Worm (Caenorhabditis elegans) whole organism, early embryonic: ENCODE data around the gene srbc-37.

ENCODE experiments used
- B0310.2 ChIP-seq: sonication (generic microtip); optimal IDR thresholded peaks from 2 replicates; lab custom pipeline; 2016; ENCODE audit warnings: mild to moderate bottlenecking, missing genetic modification characterization, missing compliant biosample characterization
- F13C5.2 ChIP-seq: sonication (generic microtip); optimal IDR thresholded peaks from 2 replicates; lab custom pipeline; 2017; ENCODE audit warnings: mild to moderate bottlenecking, missing genetic modification characterization, inconsistent platforms, missing compliant biosample characterization
- aly-1 ChIP-seq: sonication (generic microtip); optimal IDR thresholded peaks from 2 replicates; lab custom pipeline; 2016; ENCODE audit warnings: missing genetic modification characterization, missing compliant biosample characterization
- ama-1 ChIP-seq: fragments of 150-350 bp; optimal IDR thresholded peaks from 2 replicates; lab custom pipeline; 2014
- ceh-13 ChIP-seq: fragments of 200-800 bp; sonication (Bioruptor generic); optimal IDR thresholded peaks from 2 replicates; lab custom pipeline; 2018; ENCODE audit warnings: mild to moderate bottlenecking, missing genetic modification characterization, missing compliant biosample characterization
- ceh-36 ChIP-seq: sonication (generic microtip); optimal IDR thresholded peaks from 2 replicates; lab custom pipeline; 2016; ENCODE audit warnings: missing genetic modification characterization, inconsistent platforms, missing compliant biosample characterization
- ets-7 ChIP-seq: sonication (generic microtip); optimal IDR thresholded peaks from 2 replicates; lab custom pipeline; 2016; ENCODE audit warnings: missing genotype, missing genetic modification characterization, missing compliant biosample characterization
- flt-1 ChIP-seq: fragments of 200-800 bp; sonication (Bioruptor generic); IDR thresholded peaks from 2 replicates; pipeline ENCODE4 v1.3.6; 2022; ENCODE audit warnings: missing genetic modification characterization, missing compliant biosample characterization
- hmbx-1 ChIP-seq: sonication (generic microtip); optimal IDR thresholded peaks from 2 replicates; lab custom pipeline; 2016; ENCODE audit warnings: mild to moderate bottlenecking, missing genetic modification characterization, missing compliant biosample characterization
- hmg-4 ChIP-seq: fragments of 200-800 bp; sonication (Bioruptor generic); optimal IDR thresholded peaks from 2 replicates; lab custom pipeline; 2018; ENCODE audit warnings: mild to moderate bottlenecking, missing genetic modification characterization, missing compliant biosample characterization
- hnd-1 ChIP-seq: sonication (generic microtip); optimal IDR thresholded peaks from 2 replicates; lab custom pipeline; 2016; ENCODE audit warnings: missing genetic modification characterization, missing compliant biosample characterization
- pes-1 ChIP-seq: fragments of 200-800 bp; sonication (Bioruptor generic); IDR thresholded peaks from 2 replicates; pipeline ENCODE4 v1.3.6; 2022; ENCODE audit warnings: missing genetic modification reagents, missing genetic modification characterization, missing compliant biosample characterization
- scrt-1 ChIP-seq: fragments of 200-800 bp; sonication (Bioruptor generic); IDR thresholded peaks from 2 replicates; pipeline ENCODE4 v1.3.6; 2022; ENCODE audit warnings: missing genetic modification characterization, missing compliant biosample characterization
- sea-1 ChIP-seq: fragments of 200-800 bp; sonication (Bioruptor generic); conservative IDR thresholded peaks from 2 replicates; pipeline ENCODE4 v1.3.6; 2022; ENCODE audit warnings: missing genetic modification characterization, missing compliant biosample characterization
- tbx-11 ChIP-seq: fragments of 200-800 bp; sonication (Bioruptor generic); IDR thresholded peaks from 2 replicates; pipeline ENCODE4 v1.3.6; 2022; ENCODE audit warnings: missing genetic modification characterization, missing compliant biosample characterization
- tbx-37 ChIP-seq: fragments of 200-800 bp; sonication (Bioruptor generic); conservative IDR thresholded peaks from 2 replicates; pipeline ENCODE4 v1.3.6; 2022; ENCODE audit warnings: missing genetic modification reagents, missing genetic modification characterization, missing compliant biosample characterization
- tra-4 ChIP-seq: sonication (generic microtip); optimal IDR thresholded peaks from 2 replicates; lab custom pipeline; 2017; ENCODE audit warnings: missing genetic modification characterization, missing compliant biosample characterization

Gene srbc-37

DNA sequence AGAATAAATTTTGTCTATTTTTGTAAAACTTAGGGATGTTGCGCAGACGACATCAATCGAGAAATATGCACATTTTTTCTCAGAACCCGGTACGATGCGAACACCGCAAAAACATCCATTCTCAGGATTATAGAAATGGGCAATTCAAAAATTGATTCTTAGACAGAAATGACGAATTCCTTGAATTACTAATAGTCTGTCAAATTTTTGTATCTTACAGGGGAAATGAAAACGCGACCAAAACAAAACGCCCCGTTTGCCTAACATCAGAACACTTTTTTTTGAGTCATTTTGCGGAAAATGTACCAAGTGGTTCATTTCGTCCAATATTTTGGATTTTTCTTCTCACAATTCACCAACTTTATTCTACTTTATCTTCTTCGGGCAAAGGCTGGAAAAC is 41.0 kb downstream of the srbc-37 start, which contains the start of gene str-134:
str-134 (plus strand) TSS at position 301 of the 400 bp plus-strand sequence.
- no peak for TF ChIP-seq ceh-36 (tag; lab: Kevin White, UChicago)
- TF ChIP-seq scrt-1 (GFP tag; lab: Robert Waterston, UW) = no peak
- TF ChIP-seq hnd-1 = no peak
- no peak for TF ChIP-seq tbx-37 (GFP tag; lab: Robert Waterston, UW)
- TF ChIP-seq ceh-13 (GFP tag; lab: Kevin White, UChicago) = no peak
- TF ChIP-seq aly-1 (tag; lab: Kevin White, UChicago) = no peak
- no peak for TF ChIP-seq flt-1
- no peak for TF ChIP-seq hmbx-1 (tag; lab: Kevin White, UChicago)
- TF ChIP-seq F13C5.2 (tag; lab: Kevin White, UChicago) = no peak
- TF ChIP-seq ets-7 = no peak
- TF ChIP-seq B0310.2 = no peak
- TF ChIP-seq ama-1 (lab: Kevin White, UChicago) = no peak
- no peak for TF ChIP-seq tra-4
- TF ChIP-seq tbx-11 = no peak
- no peak for TF ChIP-seq pes-1
- no peak for TF ChIP-seq hmg-4 (GFP tag; lab: Kevin White, UChicago)
- no peak for TF ChIP-seq sea-1 (GFP tag; lab: Robert Waterston, UW)

DNA sequence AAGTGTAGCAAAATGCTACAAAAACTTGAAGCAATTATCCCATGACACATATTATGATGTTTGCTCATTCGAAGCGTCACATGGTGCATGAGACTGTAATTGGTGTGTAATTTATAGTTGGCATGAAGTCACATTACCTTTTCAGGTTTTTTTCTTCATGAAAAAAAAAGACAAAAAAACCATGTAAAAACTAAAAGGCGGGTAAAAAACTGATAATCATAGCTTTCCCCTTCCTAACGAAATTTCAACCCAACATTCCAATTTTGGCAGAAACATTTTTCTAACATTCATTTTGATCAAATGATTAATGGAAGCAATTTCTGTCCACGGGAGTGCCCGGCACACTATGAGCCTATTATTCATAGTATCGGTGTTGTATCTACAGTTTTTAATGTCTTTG is 45.7 kb downstream of the srbc-37 start, which contains the start of gene sri-4:
sri-4 (plus strand) TSS at position 301 of the 400 bp plus-strand sequence.
- no peak for TF ChIP-seq ets-7
- TF ChIP-seq tra-4 = no peak
- TF ChIP-seq hnd-1 = no peak
- no peak for TF ChIP-seq tbx-37 (GFP tag; lab: Robert Waterston, UW)
- no peak for TF ChIP-seq hmbx-1 (tag; lab: Kevin White, UChicago)
- TF ChIP-seq sea-1 (GFP tag; lab: Robert Waterston, UW) = no peak
- TF ChIP-seq tbx-11 = no peak
- no peak for TF ChIP-seq scrt-1 (GFP tag; lab: Robert Waterston, UW)

- TF ChIP-seq sea-1 (GFP tag; lab: Robert Waterston, UW) (no peak), ets-7 (no peak), hmg-4 (GFP tag; lab: Kevin White, UChicago) (no peak), F13C5.2 (tag; lab: Kevin White, UChicago) (no peak), B0310.2 (no peak), aly-1 (tag; lab: Kevin White, UChicago) (no peak)
These were observed 50.4 kb downstream of the srbc-37 start, which contains the start of the genes str-262 and srp-1 for ce11 chrV:752679-753333. Gene str-262 (minus strand): TSS chrV:752779. Gene srp-1 (plus strand): TSS chrV:753283.
